Worm (Caenorhabditis elegans) whole organism, L3 larva: ENCODE data around the gene Y22D7AR.7.

Experiments
- ceh-9 ChIP-seq: sonication (generic microtip); optimal IDR thresholded peaks from 2 replicates; lab custom pipeline; 2018; ENCODE audit warnings: missing biosample characterization, missing genetic modification characterization
- egl-27 ChIP-seq: sonication (generic microtip); optimal IDR thresholded peaks from 4 replicates; lab custom pipeline; 2017; ENCODE audit warnings: missing biosample characterization, missing genetic modification reagents, missing genetic modification characterization
- elt-1 ChIP-seq: fragments of 150-350 bp; optimal IDR thresholded peaks from 2 replicates; lab custom pipeline; 2014; ENCODE audit warnings: missing biosample characterization, missing genetic modification characterization
- nhr-12 ChIP-seq: fragments of 150-350 bp; optimal IDR thresholded peaks from 2 replicates; lab custom pipeline; 2014; ENCODE audit warnings: missing biosample characterization, missing genetic modification characterization
- pha-4 ChIP-seq: fragments of 150-350 bp; optimal IDR thresholded peaks from 2 replicates; lab custom pipeline; 2014; ENCODE audit warnings: missing biosample characterization, missing genetic modification reagents, missing genetic modification characterization
- tbx-2 ChIP-seq: sonication (generic microtip); optimal IDR thresholded peaks from 2 replicates; lab custom pipeline; 2016; ENCODE audit warnings: mild to moderate bottlenecking, missing genetic modification characterization, missing compliant biosample characterization
- ztf-4 ChIP-seq: fragments of 150-350 bp; optimal IDR thresholded peaks from 2 replicates; lab custom pipeline; 2014; ENCODE audit warnings: missing biosample characterization, missing genetic modification characterization

DNA sequence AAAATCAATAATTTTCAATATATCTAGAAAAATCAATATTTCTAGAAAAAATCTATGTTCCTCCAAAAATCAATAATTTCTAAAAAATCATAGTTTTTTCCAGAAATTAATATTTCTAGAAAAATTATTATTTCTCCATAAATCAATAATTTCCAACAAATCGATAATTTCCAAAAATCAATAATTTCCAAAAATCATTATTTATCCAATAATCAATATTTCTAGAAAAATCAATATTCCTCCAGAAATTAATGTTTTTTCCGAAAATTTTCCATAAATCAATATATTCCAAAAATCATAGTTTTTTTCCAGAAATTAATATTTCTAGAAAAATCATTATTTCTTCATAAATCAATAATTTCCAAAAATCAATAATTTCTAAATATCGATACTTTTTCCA lies 24.8 kb downstream of the Y22D7AR.7 start:
- TF ChIP-seq tbx-2 (tag; lab: Kevin White, UChicago) (no peak), ztf-4 (tag; lab: Kevin White, UChicago) (no peak), pha-4 (tag; lab: Kevin White, UChicago) (no peak), egl-27 (tag; lab: Kevin White, UChicago) (no peak), nhr-12 (tag; lab: Kevin White, UChicago) (no peak), elt-1 (tag; lab: Kevin White, UChicago) (no peak), ceh-9 (tag; lab: Kevin White, UChicago) (no peak)
